Worm (Caenorhabditis elegans) whole organism, L3 larva: ENCODE results near the gene mtm-3.

Source experiments
- R02D3.7 ChIP-seq: fragments of 150-350 bp; optimal IDR thresholded peaks from 2 replicates; lab custom pipeline; 2014; ENCODE audit warnings: missing biosample characterization, missing genetic modification characterization
- ama-1 ChIP-seq: fragments of 150-350 bp; optimal IDR thresholded peaks from 2 replicates; lab custom pipeline; 2018
- ceh-28 ChIP-seq: fragments of 150-350 bp; optimal IDR thresholded peaks from 2 replicates; lab custom pipeline; 2014; ENCODE audit warnings: missing biosample characterization, missing genetic modification reagents, missing genetic modification characterization
- daf-12 ChIP-seq: fragments of 150-350 bp; optimal IDR thresholded peaks from 2 replicates; lab custom pipeline; 2014; ENCODE audit warnings: missing biosample characterization, missing genetic modification reagents, missing genetic modification characterization
- egl-5 ChIP-seq: fragments of 150-350 bp; optimal IDR thresholded peaks from 2 replicates; lab custom pipeline; 2017; ENCODE audit warnings: missing biosample characterization, missing genetic modification reagents, missing genetic modification characterization, inconsistent platforms
- elt-1 ChIP-seq: fragments of 150-350 bp; optimal IDR thresholded peaks from 2 replicates; lab custom pipeline; 2014; ENCODE audit warnings: missing biosample characterization, missing genetic modification characterization
- elt-2 ChIP-seq: sonication (generic microtip); optimal IDR thresholded peaks from 2 replicates; lab custom pipeline; 2016; ENCODE audit warnings: missing genetic modification reagents, mild to moderate bottlenecking, missing genetic modification characterization, missing compliant biosample characterization
- elt-3 ChIP-seq, 3 experiments: fragments of 150-350 bp in 1 of 3; sonication (generic microtip) in 2 of 3; optimal IDR thresholded peaks; 2 replicates in 2 of 3; 4 replicates in 1 of 3; lab custom pipeline; 2014 to 2017; ENCODE audit warnings: missing biosample characterization in 3 of 3, missing genetic modification characterization in 3 of 3
- eor-1 ChIP-seq, 2 experiments: fragments of 150-350 bp; optimal IDR thresholded peaks; 2 replicates each; lab custom pipeline; 2014 to 2018; ENCODE audit warnings: missing biosample characterization in 2 of 2, missing genetic modification characterization in 2 of 2
- fkh-10 ChIP-seq: sonication (generic microtip); optimal IDR thresholded peaks from 2 replicates; lab custom pipeline; 2017; ENCODE audit warnings: missing biosample characterization, missing genetic modification reagents, missing genetic modification characterization
- hmg-11 ChIP-seq: sonication (generic microtip); optimal IDR thresholded peaks from 2 replicates; lab custom pipeline; 2016; ENCODE audit warnings: missing genetic modification characterization, missing compliant biosample characterization
- jun-1 ChIP-seq: fragments of 150-350 bp; optimal IDR thresholded peaks from 2 replicates; lab custom pipeline; 2014; ENCODE audit warnings: missing biosample characterization, missing genetic modification reagents, missing genetic modification characterization
- lin-15B ChIP-seq: fragments of 150-350 bp; optimal IDR thresholded peaks from 2 replicates; lab custom pipeline; 2014; ENCODE audit warnings: missing biosample characterization, missing genetic modification characterization
- lin-39 ChIP-seq: fragments of 150-350 bp; optimal IDR thresholded peaks from 2 replicates; lab custom pipeline; 2018; ENCODE audit warnings: missing biosample characterization, missing genetic modification reagents, missing genetic modification characterization
- lsy-12 ChIP-seq: sonication (generic microtip); optimal IDR thresholded peaks from 2 replicates; lab custom pipeline; 2016; ENCODE audit warnings: mild to moderate bottlenecking, missing genetic modification characterization, missing compliant biosample characterization
- mml-1 ChIP-seq: fragments of 150-350 bp; sonication (generic microtip); optimal IDR thresholded peaks from 3 replicates; lab custom pipeline; 2014; ENCODE audit warnings: missing biosample characterization, missing genetic modification characterization
- nfya-1 ChIP-seq: sonication (generic microtip); optimal IDR thresholded peaks from 2 replicates; lab custom pipeline; 2017; ENCODE audit warnings: missing genetic modification characterization, mild to moderate bottlenecking, missing compliant biosample characterization, antibody characterized with exemption, moderate library complexity; ENCODE audit not compliant: insufficient read depth
- nhr-11 ChIP-seq: fragments of 150-350 bp; optimal IDR thresholded peaks from 2 replicates; lab custom pipeline; 2014; ENCODE audit warnings: missing biosample characterization, missing genetic modification characterization
- nhr-12 ChIP-seq: fragments of 150-350 bp; optimal IDR thresholded peaks from 2 replicates; lab custom pipeline; 2014; ENCODE audit warnings: missing biosample characterization, missing genetic modification characterization
- nhr-23 ChIP-seq: fragments of 150-350 bp; optimal IDR thresholded peaks from 2 replicates; lab custom pipeline; 2014; ENCODE audit warnings: missing biosample characterization, missing genetic modification reagents, missing genetic modification characterization
- nhr-237 ChIP-seq: fragments of 150-350 bp; optimal IDR thresholded peaks from 2 replicates; lab custom pipeline; 2014; ENCODE audit warnings: missing biosample characterization, missing genetic modification characterization
- nhr-25 ChIP-seq: sonication (generic microtip); optimal IDR thresholded peaks from 2 replicates; lab custom pipeline; 2017; ENCODE audit warnings: missing biosample characterization, missing genetic modification characterization
- nhr-28 ChIP-seq: fragments of 150-350 bp; optimal IDR thresholded peaks from 2 replicates; lab custom pipeline; 2014; ENCODE audit warnings: missing biosample characterization, missing genetic modification characterization
- nhr-43 ChIP-seq: sonication (generic microtip); optimal IDR thresholded peaks from 2 replicates; lab custom pipeline; 2016; ENCODE audit warnings: mild to moderate bottlenecking, missing genetic modification characterization, missing compliant biosample characterization; ENCODE audit not compliant: poor library complexity, severe bottlenecking
- nhr-67 ChIP-seq: fragments of 150-350 bp; optimal IDR thresholded peaks from 2 replicates; lab custom pipeline; 2014; ENCODE audit warnings: missing biosample characterization, missing genetic modification characterization
- nhr-77 ChIP-seq: fragments of 150-350 bp; optimal IDR thresholded peaks from 2 replicates; lab custom pipeline; 2014; ENCODE audit warnings: missing biosample characterization, missing genetic modification characterization
- pha-4 ChIP-seq: fragments of 150-350 bp; optimal IDR thresholded peaks from 2 replicates; lab custom pipeline; 2014; ENCODE audit warnings: missing biosample characterization, missing genetic modification reagents, missing genetic modification characterization
- pqm-1 ChIP-seq: fragments of 150-350 bp; optimal IDR thresholded peaks from 2 replicates; lab custom pipeline; 2017; ENCODE audit warnings: missing biosample characterization, missing genetic modification characterization, inconsistent platforms
- sea-2 ChIP-seq: fragments of 150-350 bp; sonication (generic microtip); optimal IDR thresholded peaks from 4 replicates; lab custom pipeline; 2014; ENCODE audit warnings: missing biosample characterization, missing genetic modification reagents, missing genetic modification characterization
- skn-1 ChIP-seq: fragments of 150-350 bp; optimal IDR thresholded peaks from 2 replicates; lab custom pipeline; 2014; ENCODE audit warnings: missing biosample characterization, missing genetic modification characterization
- snpc-4 ChIP-seq: fragments of 150-350 bp; optimal IDR thresholded peaks from 2 replicates; lab custom pipeline; 2014; ENCODE audit warnings: missing biosample characterization, missing genetic modification characterization
- tbx-2 ChIP-seq: sonication (generic microtip); optimal IDR thresholded peaks from 2 replicates; lab custom pipeline; 2016; ENCODE audit warnings: mild to moderate bottlenecking, missing genetic modification characterization, missing compliant biosample characterization
- unc-39 ChIP-seq: sonication (generic microtip); optimal IDR thresholded peaks from 4 replicates; lab custom pipeline; 2017; ENCODE audit warnings: missing biosample characterization, missing genetic modification characterization
- zag-1 ChIP-seq: fragments of 150-350 bp; optimal IDR thresholded peaks from 2 replicates; lab custom pipeline; 2014; ENCODE audit warnings: missing biosample characterization, missing genetic modification characterization
- ztf-11 ChIP-seq: fragments of 150-350 bp; optimal IDR thresholded peaks from 2 replicates; lab custom pipeline; 2014; ENCODE audit warnings: missing biosample characterization, missing genetic modification characterization

Gene mtm-3

ce11 chrIII:3832291-3832690 lies 32.0 kb upstream of the mtm-3 start, which contains the start of gene cyp-25A1:
Gene cyp-25A1, plus strand, starts transcription at chrIII:3832591.
- TF ChIP-seq nhr-43 = no peak
- no peak for TF ChIP-seq lin-39
- TF ChIP-seq lin-15B = no peak
- TF ChIP-seq, all 47 proteins: peak for 0

- TF ChIP-seq elt-1 (tag; lab: Kevin White, UChicago) = no peak
- TF ChIP-seq, all 47 proteins: peak for 0
Measured at ce11 chrIII:3831798-3832197, 31.5 kb upstream of the mtm-3 start.

ce11 chrIII:3831381-3831780 lies 31.1 kb upstream of the mtm-3 start, which contains the start of gene C36A4.10:
Gene C36A4.10, minus strand, starts transcription at chrIII:3831481.
- TF ChIP-seq ztf-11 = no peak
- no peak for TF ChIP-seq ama-1
- TF ChIP-seq mml-1 = no peak
- TF ChIP-seq lsy-12 (tag; lab: Kevin White, UChicago) = no peak
- no peak for TF ChIP-seq daf-12 (tag; lab: Kevin White, UChicago)
- TF ChIP-seq nhr-67 (tag; lab: Kevin White, UChicago) = no peak
- no peak for TF ChIP-seq nhr-43
- no peak for TF ChIP-seq tbx-2 (tag; lab: Kevin White, UChicago)
- TF ChIP-seq R02D3.7 (tag; lab: Kevin White, UChicago) = no peak
- TF ChIP-seq zag-1 (tag; lab: Kevin White, UChicago) = no peak
- no peak for TF ChIP-seq pha-4 (tag; lab: Kevin White, UChicago)
- no peak for TF ChIP-seq nhr-11 (tag; lab: Kevin White, UChicago)
- TF ChIP-seq jun-1 (tag; lab: Kevin White, UChicago) = no peak
- no peak for TF ChIP-seq nhr-28
- TF ChIP-seq ceh-28 (tag; lab: Kevin White, UChicago) = no peak
- no peak for TF ChIP-seq lin-15B
- no peak for TF ChIP-seq nhr-237 (tag; lab: Kevin White, UChicago)
- no peak for TF ChIP-seq unc-39
- TF ChIP-seq, all 47 proteins: peak for 0

ce11 chrIII:3829105-3829504 lies 28.8 kb upstream of the mtm-3 start, which contains the start of gene cnnm-5:
Gene cnnm-5, minus strand, starts transcription at chrIII:3829205.
- no peak for TF ChIP-seq ama-1
- TF ChIP-seq nhr-77 (tag; lab: Kevin White, UChicago) = no peak

ce11 chrIII:3821969-3822453 lies 21.7 kb upstream of the mtm-3 start, which contains the start of gene amx-1:
Gene amx-1, plus strand, starts transcription at chrIII:3822403.
- TF ChIP-seq daf-12 (tag; lab: Kevin White, UChicago) = no peak
- no peak for TF ChIP-seq nhr-67 (tag; lab: Kevin White, UChicago)
- TF ChIP-seq pha-4 (tag; lab: Kevin White, UChicago) = no peak
- no peak for TF ChIP-seq elt-3 (tag; optimal IDR thresholded peaks at IDR 0.05; lab: Kevin White, UChicago)
- TF ChIP-seq egl-5 = no peak
- no peak for TF ChIP-seq zag-1 (tag; lab: Kevin White, UChicago)
- no peak for TF ChIP-seq eor-1 (tag; optimal IDR thresholded peaks at IDR 0.05; lab: Kevin White, UChicago)
- TF ChIP-seq elt-2 (tag; lab: Kevin White, UChicago) = no peak
- TF ChIP-seq lin-39 = no peak
- no peak for TF ChIP-seq jun-1 (tag; lab: Kevin White, UChicago)
- no peak for TF ChIP-seq nhr-12
- no peak for TF ChIP-seq ceh-28 (tag; lab: Kevin White, UChicago)
- TF ChIP-seq ama-1 = no peak
- TF ChIP-seq sea-2 (GFP tag; lab: Kevin White, UChicago) = no peak
- no peak for TF ChIP-seq nhr-25 (tag; lab: Kevin White, UChicago)
- TF ChIP-seq mml-1 = no peak
- TF ChIP-seq snpc-4 (tag; lab: Kevin White, UChicago) = no peak

DNA sequence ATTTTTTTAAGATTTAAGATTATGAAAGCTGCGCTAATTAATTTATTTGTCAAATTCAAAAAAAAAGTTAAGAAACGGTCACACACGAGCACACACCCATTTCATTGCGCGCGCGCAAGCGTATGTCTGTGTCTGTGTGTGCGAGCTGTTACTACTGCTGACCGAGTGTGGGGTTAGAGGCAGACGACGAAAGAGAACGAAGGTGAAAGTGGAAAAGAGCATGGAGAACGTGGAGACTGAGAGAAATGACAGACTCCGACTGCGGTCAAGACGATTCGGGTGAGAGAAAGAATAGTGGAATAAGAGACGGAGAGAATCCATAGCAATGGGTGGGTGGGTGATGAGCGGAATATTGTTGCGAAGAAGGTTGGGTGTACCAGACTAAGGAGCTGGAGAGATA lies 19.9 kb upstream of the mtm-3 start:
- TF ChIP-seq nhr-23 (tag; lab: Kevin White, UChicago) (peak; percentile 78), nhr-25 (tag; lab: Kevin White, UChicago) (peak; percentile 64), ama-1 (no peak), elt-2 (tag; lab: Kevin White, UChicago) (peak; percentile 44), sea-2 (GFP tag; lab: Kevin White, UChicago) (no peak), fkh-10 (GFP tag; lab: Kevin White, UChicago) (no peak), elt-1 (tag; lab: Kevin White, UChicago) (no peak), pha-4 (tag; lab: Kevin White, UChicago) (peak; percentile 77), R02D3.7 (tag; lab: Kevin White, UChicago) (peak; percentile 22), skn-1 (tag; lab: Kevin White, UChicago) (peak; percentile 27), hmg-11 (tag; lab: Kevin White, UChicago) (peak; percentile 80), lin-39 (peak; percentile 19), nfya-1 (tag; lab: Kevin White, UChicago) (peak; percentile 81), pqm-1 (tag; lab: Kevin White, UChicago) (peak; percentile 54), snpc-4 (tag; lab: Kevin White, UChicago) (peak; percentile 56), lin-15B (peak; percentile 57)
